Worm (Caenorhabditis elegans): Measurements from ENCODE around the gene shc-2.
A peak's percentile ranks its signal among the peaks of the same experiment; 100 is the strongest.

shc-2 gene

ce11 chrII:4941541-4942206 is 27.3 kb upstream of the shc-2 start, which contains the start of gene ZK546.19:
Gene ZK546.19 (plus strand): TSS chrII:4941726.
- no peak for TF ChIP-seq nhr-25 (tag; optimal IDR thresholded peaks at IDR 0.05)
- no peak for TF ChIP-seq mml-1 (tag; optimal IDR thresholded peaks at IDR 0.05)
- TF ChIP-seq elt-3 (tag; optimal IDR thresholded peaks at IDR 0.05): no peak
- peak; percentile 95 for TF ChIP-seq elt-1 (tag; optimal IDR thresholded peaks at IDR 0.05)
- peak; percentile 28 for TF ChIP-seq nhr-23 (tag; optimal IDR thresholded peaks at IDR 0.05)
- TF ChIP-seq nhr-67 (tag; optimal IDR thresholded peaks at IDR 0.05): no peak
- TF ChIP-seq zag-1 (tag; optimal IDR thresholded peaks at IDR 0.05): no peak
- peak; percentile 24 for TF ChIP-seq ama-1 (optimal IDR thresholded peaks at IDR 0.05)
- TF ChIP-seq elt-2 (tag; optimal IDR thresholded peaks at IDR 0.05): peak; percentile 71
- no peak for TF ChIP-seq hmg-11 (tag; optimal IDR thresholded peaks at IDR 0.05)
- TF ChIP-seq unc-62 (GFP tag; optimal IDR thresholded peaks at IDR 0.05): no peak
- no peak for TF ChIP-seq nhr-237 (tag; optimal IDR thresholded peaks at IDR 0.05)
- TF ChIP-seq ceh-28 (tag; optimal IDR thresholded peaks at IDR 0.05): no peak
- peak; percentile 23 for TF ChIP-seq nfya-1 (tag; optimal IDR thresholded peaks at IDR 0.05; ENCODE audit: insufficient read depth)
- TF ChIP-seq pha-4 (tag; optimal IDR thresholded peaks at IDR 0.05): peak; percentile 59

ce11 chrII:4942397-4942796 is 26.6 kb upstream of the shc-2 start:
- no peak for TF ChIP-seq elt-2 (tag; optimal IDR thresholded peaks at IDR 0.05)
- TF ChIP-seq nfya-1 (tag; optimal IDR thresholded peaks at IDR 0.05; ENCODE audit: insufficient read depth): peak; percentile 52
- TF ChIP-seq pha-4 (tag; optimal IDR thresholded peaks at IDR 0.05): peak; percentile 48
- TF ChIP-seq aly-2 (tag; optimal IDR thresholded peaks at IDR 0.05): peak; percentile 20
- TF ChIP-seq nhr-25 (tag; optimal IDR thresholded peaks at IDR 0.05): peak; percentile 47
- TF ChIP-seq nhr-43 (tag; optimal IDR thresholded peaks at IDR 0.05; ENCODE audit: poor library complexity, severe bottlenecking): peak; percentile 54
- peak; percentile 94 for TF ChIP-seq ama-1 (optimal IDR thresholded peaks at IDR 0.05)
- TF ChIP-seq ztf-4 (tag; optimal IDR thresholded peaks at IDR 0.05): no peak
- peak; percentile 20 for TF ChIP-seq jun-1 (tag; optimal IDR thresholded peaks at IDR 0.05)
- peak; percentile 10 for TF ChIP-seq tbx-2 (tag; optimal IDR thresholded peaks at IDR 0.05)
- TF ChIP-seq lsy-12 (tag; optimal IDR thresholded peaks at IDR 0.05): peak; percentile 63

ce11 chrII:4942829-4943228 is 26.1 kb upstream of the shc-2 start:
- TF ChIP-seq ceh-28 (tag; optimal IDR thresholded peaks at IDR 0.05) (no peak), pha-4 (tag; optimal IDR thresholded peaks at IDR 0.05) (peak; percentile 24), pqm-1 (tag; optimal IDR thresholded peaks at IDR 0.05) (peak; percentile 80), ceh-82 (tag; optimal IDR thresholded peaks at IDR 0.05) (no peak), elt-2 (tag; optimal IDR thresholded peaks at IDR 0.05) (peak; percentile 96), nhr-77 (tag; optimal IDR thresholded peaks at IDR 0.05) (no peak), ceh-16 (tag; optimal IDR thresholded peaks at IDR 0.05) (no peak), nhr-11 (tag; optimal IDR thresholded peaks at IDR 0.05) (no peak)

ce11 chrII:4943849-4944248 is 25.1 kb upstream of the shc-2 start, which contains the start of gene mdt-4:
Gene mdt-4 (minus strand): TSS chrII:4943949.
- TF ChIP-seq nhr-12 (tag; optimal IDR thresholded peaks at IDR 0.05): no peak
- TF ChIP-seq tbx-2 (tag; optimal IDR thresholded peaks at IDR 0.05): no peak
- TF ChIP-seq nhr-11 (tag; optimal IDR thresholded peaks at IDR 0.05): no peak
- no peak for TF ChIP-seq snpc-4 (tag; optimal IDR thresholded peaks at IDR 0.05)
- TF ChIP-seq lin-39 (tag; optimal IDR thresholded peaks at IDR 0.05): no peak
- no peak for TF ChIP-seq mdl-1 (tag; optimal IDR thresholded peaks at IDR 0.05)
- no peak for TF ChIP-seq aly-2 (tag; optimal IDR thresholded peaks at IDR 0.05)
- TF ChIP-seq ceh-9 (tag; optimal IDR thresholded peaks at IDR 0.05): no peak

- TF ChIP-seq egl-27 (tag; optimal IDR thresholded peaks at IDR 0.05) (no peak), elt-3 (tag; optimal IDR thresholded peaks at IDR 0.05) (no peak), elt-2 (tag; optimal IDR thresholded peaks at IDR 0.05) (peak; percentile 11), hmg-11 (tag; optimal IDR thresholded peaks at IDR 0.05) (peak; percentile 23), lin-39 (tag; optimal IDR thresholded peaks at IDR 0.05) (no peak), pha-4 (tag; optimal IDR thresholded peaks at IDR 0.05) (peak; percentile 55), skn-1 (tag; optimal IDR thresholded peaks at IDR 0.05) (peak; percentile 13), nfya-1 (tag; optimal IDR thresholded peaks at IDR 0.05; ENCODE audit: insufficient read depth) (peak; percentile 16)
These were observed 23.3 kb upstream of the shc-2 start, which contains the start of the genes gldi-11 and ZK546.2 for ce11 chrII:4945695-4946094. Gene gldi-11 (minus strand): TSS chrII:4945789. Gene ZK546.2 (plus strand): TSS chrII:4946027.

All from whole organism, L3 larva.